Fruit fly (Drosophila melanogaster): ENCODE measurements around the gene myd.

Gene myd

dm6 chr3R:19182848-19183247, 2.4 kb downstream of the myd start (continued):
- TF ChIP-seq toy (GFP tag; IDR thresholded peaks at IDR 0.05) (no peak), sna (GFP tag; IDR thresholded peaks at IDR 0.05; ENCODE audit: partially characterized antibody) (no peak), CG7928 (GFP tag; optimal IDR thresholded peaks at IDR 0.05) (no peak), Side (GFP tag; optimal IDR thresholded peaks at IDR 0.05) (no peak), kni (GFP tag; optimal IDR thresholded peaks at IDR 0.05) (peak; percentile 86), CG4820 (GFP tag; optimal IDR thresholded peaks at IDR 0.05) (no peak), kah (GFP tag; optimal IDR thresholded peaks at IDR 0.05) (no peak), CG5180 (GFP tag; optimal IDR thresholded peaks at IDR 0.05) (peak; percentile 37), CG8944 (GFP tag; optimal IDR thresholded peaks at IDR 0.05) (no peak), CG7271 (tag; optimal IDR thresholded peaks at IDR 0.05) (no peak), CG17359 (tag; optimal IDR thresholded peaks at IDR 0.05) (peak; percentile 74), Hey (tag; optimal IDR thresholded peaks at IDR 0.05) (no peak), CG12744 (GFP tag; optimal IDR thresholded peaks at IDR 0.05) (no peak), CG15269 (tag; optimal IDR thresholded peaks at IDR 0.05) (no peak), HLH54F (GFP tag; optimal IDR thresholded peaks at IDR 0.05) (no peak), C15 (GFP tag; IDR thresholded peaks at IDR 0.05) (no peak), CG32532 (GFP tag; IDR thresholded peaks at IDR 0.05) (no peak), Mrtf (GFP tag; IDR thresholded peaks at IDR 0.05) (no peak), CG32767 (GFP tag; IDR thresholded peaks at IDR 0.05) (no peak), caup (GFP tag; optimal IDR thresholded peaks at IDR 0.05; ENCODE audit: severe bottlenecking) (no peak), CG11696 (GFP tag; IDR thresholded peaks at IDR 0.05) (no peak), CG12659 (GFP tag; optimal IDR thresholded peaks at IDR 0.05) (no peak), CG10565 (GFP tag; optimal IDR thresholded peaks at IDR 0.05) (no peak), pzg (GFP tag; optimal IDR thresholded peaks at IDR 0.05) (no peak), zen (tag; optimal IDR thresholded peaks at IDR 0.05) (no peak), Sox100B (GFP tag; optimal IDR thresholded peaks at IDR 0.05) (peak; percentile 35), Hr3 (GFP tag; optimal IDR thresholded peaks at IDR 0.05) (no peak), CG10267 (tag; optimal IDR thresholded peaks at IDR 0.05) (no peak), croc (GFP tag; conservative IDR thresholded peaks at IDR 0.05) (no peak), CG8089 (GFP tag; optimal IDR thresholded peaks at IDR 0.05) (no peak), ken (GFP tag; IDR thresholded peaks at IDR 0.05) (peak; percentile 60; the same call in 1 of the 3 replicates), psq (GFP tag; optimal IDR thresholded peaks at IDR 0.05) (no peak), Hr51 (GFP tag; optimal IDR thresholded peaks at IDR 0.05) (no peak), fd102C (GFP tag; optimal IDR thresholded peaks at IDR 0.05) (no peak), Poxn (GFP tag; IDR thresholded peaks at IDR 0.05) (no peak), corto (GFP tag; optimal IDR thresholded peaks at IDR 0.05) (no peak), BtbVII (GFP tag; optimal IDR thresholded peaks at IDR 0.05) (no peak), CG34224 (GFP tag; IDR thresholded peaks at IDR 0.05; ENCODE audit: partially characterized antibody) (no peak), otp (GFP tag; IDR thresholded peaks at IDR 0.05) (no peak), disco-r (GFP tag; optimal IDR thresholded peaks at IDR 0.05) (no peak), CG16863 (GFP tag; optimal IDR thresholded peaks at IDR 0.05) (peak; percentile 8), lmd (GFP tag; IDR thresholded peaks at IDR 0.05) (no peak), gt (GFP tag; IDR thresholded peaks at IDR 0.05) (no peak), Hmx (GFP tag; optimal IDR thresholded peaks at IDR 0.05) (no peak), Bteb2 (GFP tag; optimal IDR thresholded peaks at IDR 0.05) (no peak), CG7963 (GFP tag; IDR thresholded peaks at IDR 0.05; ENCODE audit: partially characterized antibody) (no peak), CG3838 (GFP tag; optimal IDR thresholded peaks at IDR 0.05) (no peak), CG13775 (GFP tag; optimal IDR thresholded peaks at IDR 0.05) (no peak), hb (GFP tag; IDR thresholded peaks at IDR 0.05; ENCODE audit: partially characterized antibody) (no peak), CG32772 (GFP tag; IDR thresholded peaks at IDR 0.05) (no peak), CG17912 (GFP tag; optimal IDR thresholded peaks at IDR 0.05) (no peak)
